Fruit fly (Drosophila melanogaster) whole organism, adult: ENCODE measurements around the gene Myo61F.

Source experiments
- CG33017 ChIP-seq: fragments of 200-800 bp; sonication (Bioruptor generic); optimal IDR thresholded peaks from 2 replicates; lab custom pipeline; 2018; ENCODE audit warnings: missing biosample characterization, mild to moderate bottlenecking, missing genetic modification characterization, moderate library complexity
- CG7045 ChIP-seq: fragments of 200-800 bp; sonication (Bioruptor generic); optimal IDR thresholded peaks from 2 replicates; lab custom pipeline; 2017; ENCODE audit warnings: missing biosample characterization, mild to moderate bottlenecking, missing genetic modification characterization
- CG7101 ChIP-seq: fragments of 200-800 bp; sonication (Bioruptor generic); optimal IDR thresholded peaks from 2 replicates; lab custom pipeline; 2018; ENCODE audit warnings: missing biosample characterization, mild to moderate bottlenecking, missing genetic modification characterization, moderate library complexity
- Clk ChIP-seq: fragments of 200-800 bp; sonication (Bioruptor generic); optimal IDR thresholded peaks from 2 replicates; lab custom pipeline; 2017; ENCODE audit warnings: missing biosample characterization, missing genetic modification characterization
- ovo ChIP-seq: fragments of 200-800 bp; sonication (Bioruptor generic); optimal IDR thresholded peaks from 2 replicates; lab custom pipeline; 2016; ENCODE audit warnings: missing biosample characterization, missing genetic modification characterization
- tj ChIP-seq: fragments of 200-800 bp; sonication (Bioruptor generic); optimal IDR thresholded peaks from 3 replicates; lab custom pipeline; 2017; ENCODE audit warnings: missing biosample characterization, mild to moderate bottlenecking, missing genetic modification characterization, moderate library complexity

DNA sequence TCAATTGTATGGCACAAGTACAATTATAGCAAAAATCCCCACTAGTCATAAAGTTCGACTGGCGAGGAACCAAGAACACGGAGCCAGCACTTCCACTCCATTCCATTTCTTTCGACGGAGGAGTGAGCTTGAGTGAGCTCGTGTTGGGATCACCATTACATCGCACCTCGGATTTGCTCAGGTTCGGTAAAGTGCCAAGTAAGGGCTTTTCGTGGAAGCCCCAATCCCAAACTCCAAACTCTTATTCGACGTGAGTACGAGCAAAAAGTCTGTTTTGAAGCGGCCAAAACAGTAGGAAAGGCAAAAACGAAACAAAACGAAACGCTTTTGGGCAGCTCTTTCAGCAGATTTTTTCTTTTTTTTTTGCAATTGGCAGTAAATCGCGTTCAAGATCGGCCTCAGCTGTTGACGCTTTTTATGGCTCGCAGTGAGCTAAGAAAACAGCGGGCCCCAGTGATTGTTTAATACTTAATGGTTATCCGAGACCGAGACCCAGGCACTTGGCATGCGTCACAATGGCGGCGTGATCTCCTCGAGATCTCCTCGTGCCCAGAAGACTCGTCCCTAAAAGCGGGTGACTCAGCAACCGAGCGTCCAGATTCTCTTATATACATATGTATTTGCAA, 2.8 kb downstream of the Myo61F start:
- TF ChIP-seq tj (GFP tag; lab: Kevin White, UChicago): peak; percentile 95
- TF ChIP-seq ovo (GFP tag; lab: Kevin White, UChicago): no peak
- no peak for TF ChIP-seq Clk (GFP tag; lab: Kevin White, UChicago)
- no peak for TF ChIP-seq CG7101 (tag; lab: Kevin White, UChicago)
- no peak for TF ChIP-seq CG7045 (GFP tag; lab: Kevin White, UChicago)
- no peak for TF ChIP-seq CG33017 (tag; lab: Kevin White, UChicago)
